Worm (Caenorhabditis elegans) whole organism, midembryonic: ENCODE results near the gene sre-14.

ENCODE experiments used
- flt-1 ChIP-seq: fragments of 200-800 bp; sonication (Bioruptor generic); IDR thresholded peaks from 2 replicates; pipeline ENCODE4 v1.3.6; 2022; ENCODE audit warnings: missing genetic modification characterization, missing compliant biosample characterization
- ref-1 ChIP-seq: fragments of 200-800 bp; sonication (Bioruptor generic); conservative IDR thresholded peaks from 2 replicates; pipeline ENCODE4 v1.3.6; 2022; ENCODE audit warnings: missing genetic modification reagents, missing genetic modification characterization, missing compliant biosample characterization
- ztf-23 ChIP-seq: fragments of 200-800 bp; sonication (Bioruptor generic); IDR thresholded peaks from 2 replicates; pipeline ENCODE4 v1.3.6; 2022; ENCODE audit warnings: missing genetic modification reagents, missing genetic modification characterization, missing compliant biosample characterization

ce11 chrIV:12219309-12219708 is 41.9 kb downstream of the sre-14 start, which contains the start of gene F35G2.5:
- TF ChIP-seq ztf-23 (GFP tag; lab: Robert Waterston, UW) (no peak), flt-1 (GFP tag; lab: Robert Waterston, UW) (no peak), ref-1 (no peak)
